Worm (Caenorhabditis elegans): ENCODE results near the gene vrp-1.

vrp-1 gene

ce11 chrIV:2993278-2993899 lies 19.0 kb upstream of the vrp-1 start (continued):
- TF ChIP-seq snpc-4 (tag; optimal IDR thresholded peaks at IDR 0.05) (no peak), ztf-1 (GFP tag; conservative IDR thresholded peaks at IDR 0.05) (no peak), Y55F3AM.14 (GFP tag; optimal IDR thresholded peaks at IDR 0.05) (peak; percentile 44), lsy-2 (tag; optimal IDR thresholded peaks at IDR 0.05) (peak in 1 of 2 experiments; percentile 46), mbf-1 (tag; optimal IDR thresholded peaks at IDR 0.05) (no peak), aly-2 (tag; optimal IDR thresholded peaks at IDR 0.05) (no peak), F13H6.1 (tag; optimal IDR thresholded peaks at IDR 0.05) (no peak), ama-1 (optimal IDR thresholded peaks at IDR 0.05) (no peak), mab-5 (tag; optimal IDR thresholded peaks at IDR 0.05) (peak; percentile 52), ZK546.5 (tag; optimal IDR thresholded peaks at IDR 0.05) (no peak), C34F6.9 (tag; optimal IDR thresholded peaks at IDR 0.05) (peak; percentile 59), nhr-25 (tag; optimal IDR thresholded peaks at IDR 0.05) (peak; percentile 40), nhr-21 (tag; optimal IDR thresholded peaks at IDR 0.05) (no peak), unc-62 (GFP tag; optimal IDR thresholded peaks at IDR 0.05) (no peak), ztf-11 (tag; optimal IDR thresholded peaks at IDR 0.05) (no peak), unc-55 (GFP tag; optimal IDR thresholded peaks at IDR 0.05) (peak; percentile 82)

DNA sequence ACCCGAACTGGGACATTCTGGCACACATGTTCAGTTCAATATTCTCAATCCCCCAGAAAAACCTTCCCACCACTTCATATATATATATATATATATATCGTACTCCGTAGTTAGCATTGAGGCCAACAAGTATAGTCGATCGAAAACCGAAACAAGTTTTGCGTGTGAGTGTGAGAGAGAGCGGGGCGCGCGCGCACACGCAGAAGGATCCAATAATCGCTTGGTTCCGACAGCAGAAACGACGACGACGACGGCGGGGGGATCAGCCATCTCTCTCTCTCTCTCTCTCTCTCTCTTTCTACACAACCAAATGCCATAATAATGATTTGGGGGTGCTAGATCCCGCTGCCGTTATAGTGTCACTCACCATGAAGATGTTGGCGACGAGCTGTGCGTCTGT lies 17.5 kb upstream of the vrp-1 start:
- TF ChIP-seq lin-39 (tag; optimal IDR thresholded peaks at IDR 0.05): no peak
- peak; percentile 0 for TF ChIP-seq nhr-25 (tag; optimal IDR thresholded peaks at IDR 0.05)
- TF ChIP-seq nhr-129 (tag; optimal IDR thresholded peaks at IDR 0.05): peak; percentile 8
- peak; percentile 10 for TF ChIP-seq sem-4 (tag; optimal IDR thresholded peaks at IDR 0.05)
- TF ChIP-seq sma-9 (GFP tag; optimal IDR thresholded peaks at IDR 0.05): no peak
- no peak for TF ChIP-seq sma-9 (tag; optimal IDR thresholded peaks at IDR 0.05)
- TF ChIP-seq F13H6.1 (tag; optimal IDR thresholded peaks at IDR 0.05): peak; percentile 3

ce11 chrIV:2995372-2995771 lies 17.0 kb upstream of the vrp-1 start, which contains the start of gene Y54G2A.26:
Gene Y54G2A.26, minus strand, starts transcription at chrIV:2995472.
- TF ChIP-seq unc-55 (GFP tag; optimal IDR thresholded peaks at IDR 0.05) (no peak), lin-13 (GFP tag; optimal IDR thresholded peaks at IDR 0.05) (no peak), R02D3.7 (tag; optimal IDR thresholded peaks at IDR 0.05) (no peak), nhr-77 (tag; optimal IDR thresholded peaks at IDR 0.05) (no peak), C34F6.9 (tag; optimal IDR thresholded peaks at IDR 0.05) (no peak), lsy-2 (tag; optimal IDR thresholded peaks at IDR 0.05) (no peak), ama-1 (optimal IDR thresholded peaks at IDR 0.05) (no peak), elt-3 (tag; optimal IDR thresholded peaks at IDR 0.05) (no peak), ceh-16 (tag; optimal IDR thresholded peaks at IDR 0.05) (no peak)

DNA sequence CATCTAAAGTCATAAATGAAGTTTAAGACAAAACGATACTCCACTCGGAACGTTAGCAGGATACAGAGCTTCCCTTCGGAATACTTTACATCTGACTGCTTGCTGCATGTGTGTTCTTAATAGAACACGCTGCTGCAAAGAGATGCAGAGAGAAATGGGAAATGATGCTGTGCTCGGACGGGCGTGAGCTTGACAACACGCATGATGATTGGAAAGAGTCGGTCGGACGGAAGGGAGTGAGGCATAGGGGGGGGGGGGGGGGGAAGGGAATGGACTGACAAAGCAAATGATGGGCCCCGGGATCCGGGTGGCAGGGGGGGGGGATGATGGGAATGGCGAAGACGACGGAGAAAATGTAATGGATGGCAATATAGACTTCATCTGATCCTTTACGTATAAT lies 15.1 kb upstream of the vrp-1 start:
- TF ChIP-seq unc-39 (tag; optimal IDR thresholded peaks at IDR 0.05) (no peak), unc-55 (GFP tag; optimal IDR thresholded peaks at IDR 0.05) (peak; percentile 17), gmeb-1 (tag; optimal IDR thresholded peaks at IDR 0.05) (no peak), Y55F3AM.14 (GFP tag; optimal IDR thresholded peaks at IDR 0.05) (no peak)

ce11 chrIV:2998597-2999161 lies 13.7 kb upstream of the vrp-1 start:
- TF ChIP-seq F13H6.1 (tag; optimal IDR thresholded peaks at IDR 0.05) (peak; percentile 72), unc-55 (GFP tag; optimal IDR thresholded peaks at IDR 0.05) (peak; percentile 76), nhr-25 (tag; optimal IDR thresholded peaks at IDR 0.05) (peak; percentile 5), lin-13 (GFP tag; optimal IDR thresholded peaks at IDR 0.05) (peak; percentile 34), blmp-1 (tag; optimal IDR thresholded peaks at IDR 0.05; ENCODE audit: insufficient read depth) (peak; percentile 97), C34F6.9 (tag; optimal IDR thresholded peaks at IDR 0.05) (peak; percentile 24), unc-39 (tag; optimal IDR thresholded peaks at IDR 0.05) (no peak), unc-62 (GFP tag; optimal IDR thresholded peaks at IDR 0.05) (no peak), ztf-4 (tag; optimal IDR thresholded peaks at IDR 0.05) (no peak), snpc-4 (tag; optimal IDR thresholded peaks at IDR 0.05) (peak; percentile 29), lin-11 (tag; optimal IDR thresholded peaks at IDR 0.05) (no peak), nhr-129 (tag; optimal IDR thresholded peaks at IDR 0.05) (peak; percentile 47), gmeb-1 (tag; optimal IDR thresholded peaks at IDR 0.05) (no peak), ama-1 (optimal IDR thresholded peaks at IDR 0.05) (no peak), egl-27 (tag; optimal IDR thresholded peaks at IDR 0.05) (no peak), alr-1 (tag; optimal IDR thresholded peaks at IDR 0.05) (no peak), mab-5 (tag; optimal IDR thresholded peaks at IDR 0.05) (no peak), ceh-82 (tag; optimal IDR thresholded peaks at IDR 0.05) (no peak)

Measured in whole organism, L2 larva.